Worm (Caenorhabditis elegans): ENCODE measurements around the gene R186.3.

DNA sequence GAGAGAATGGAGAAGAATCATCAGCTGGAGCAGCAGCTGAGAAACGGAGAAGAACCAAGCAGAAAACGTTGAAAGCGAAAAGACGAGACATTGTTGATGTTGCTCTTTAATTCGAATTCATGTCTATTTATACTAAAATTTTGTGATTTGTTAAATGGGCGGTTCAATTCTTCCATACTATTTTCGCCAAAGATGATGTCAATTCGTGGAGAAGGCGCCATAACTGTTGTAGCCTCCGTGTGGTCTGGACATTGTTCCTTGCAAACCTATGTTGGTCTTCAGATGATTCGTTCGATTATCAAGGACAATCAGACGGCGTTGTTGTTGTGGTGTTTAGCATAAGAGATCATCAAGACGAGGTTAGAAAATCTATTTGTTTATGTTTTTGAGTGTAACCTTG, 30.4 kb upstream of the R186.3 start, which contains the start of gene far-3:
- TF ChIP-seq ets-7 (tag; optimal IDR thresholded peaks at IDR 0.05) (no peak), sea-1 (GFP tag; conservative IDR thresholded peaks at IDR 0.05) (no peak), flt-1 (GFP tag; IDR thresholded peaks at IDR 0.05) (no peak), ceh-13 (GFP tag; optimal IDR thresholded peaks at IDR 0.05) (no peak), aly-1 (tag; optimal IDR thresholded peaks at IDR 0.05) (no peak)

Data from whole organism, early embryonic.